Worm (Caenorhabditis elegans): ENCODE results near the gene D2096.7.

The D2096.7 gene

DNA sequence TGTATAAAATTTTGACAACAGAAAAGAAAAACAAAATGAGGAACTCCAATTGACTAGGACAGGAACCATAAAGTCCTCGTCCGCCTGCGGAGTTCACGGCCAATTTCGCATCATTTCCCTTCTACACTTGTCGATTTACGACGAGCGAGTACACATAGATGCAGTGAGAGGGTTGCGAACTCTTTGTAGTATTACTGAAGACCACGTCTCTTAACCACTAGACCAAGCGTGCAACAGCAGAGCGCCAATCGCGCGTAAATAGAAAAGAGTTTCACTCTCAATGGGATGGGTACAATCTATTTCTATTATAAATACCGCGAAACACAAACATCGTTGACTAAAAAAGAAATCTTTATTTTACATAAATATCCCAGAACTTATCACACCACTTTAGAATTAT lies 2.0 kb downstream of the D2096.7 start (continued):
- TF ChIP-seq attf-4 (tag; optimal IDR thresholded peaks at IDR 0.05) (no peak), T26A8.4 (GFP tag; IDR thresholded peaks at IDR 0.05) (no peak; the same call in none of the 2 replicates), pqm-1 (tag; optimal IDR thresholded peaks at IDR 0.05) (peak; percentile 60), nhr-10 (tag; optimal IDR thresholded peaks at IDR 0.05) (no peak), ama-1 (optimal IDR thresholded peaks at IDR 0.05) (peak; percentile 60), egl-27 (tag; optimal IDR thresholded peaks at IDR 0.05) (no peak), dmd-9 (GFP tag; IDR thresholded peaks at IDR 0.05) (peak; percentile 68; the same call in 1 of the 2 replicates), daf-19 (GFP tag; conservative IDR thresholded peaks at IDR 0.05) (peak; percentile 88), duxl-1 (tag; optimal IDR thresholded peaks at IDR 0.05; ENCODE audit: poor library complexity) (peak; percentile 65), ceh-62 (tag; optimal IDR thresholded peaks at IDR 0.05) (no peak)

DNA sequence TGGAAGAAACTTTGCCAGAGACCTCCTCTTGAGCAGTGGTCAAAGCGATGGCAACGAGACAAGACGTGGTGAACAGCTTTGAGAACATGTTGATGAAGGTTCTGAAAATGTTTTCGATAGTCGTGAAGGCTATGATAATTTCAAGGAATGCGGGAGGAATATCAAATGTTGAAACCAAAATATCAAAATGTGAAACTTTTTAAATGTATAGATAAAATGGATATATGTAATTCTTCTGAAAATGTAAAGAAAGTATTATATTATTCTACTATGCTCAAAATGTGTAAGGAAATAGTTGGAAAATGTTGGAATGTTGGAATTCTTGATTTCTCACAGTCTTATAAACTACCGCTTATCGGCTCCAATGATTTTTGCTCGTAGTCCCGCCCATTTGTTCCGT lies 8.3 kb downstream of the D2096.7 start, which contains the start of gene D2096.6:
TSS of gene D2096.6 (minus strand) at position 101 of the 400 bp plus-strand sequence.
- TF ChIP-seq ZK546.5 (tag; optimal IDR thresholded peaks at IDR 0.05) (no peak), nhr-10 (tag; optimal IDR thresholded peaks at IDR 0.05) (no peak)

ce11 chrIV:8367887-8368286 lies 9.5 kb downstream of the D2096.7 start:
- TF ChIP-seq unc-39 (tag; optimal IDR thresholded peaks at IDR 0.05) (no peak), skn-1 (tag; optimal IDR thresholded peaks at IDR 0.05) (no peak), Y48G9A.11 (GFP tag; IDR thresholded peaks at IDR 0.05) (no peak), nhr-42 (GFP tag; IDR thresholded peaks at IDR 0.05) (no peak), lin-38 (GFP tag; IDR thresholded peaks at IDR 0.05) (no peak), tra-1 (GFP tag; IDR thresholded peaks at IDR 0.05) (no peak), F37D6.2 (tag; optimal IDR thresholded peaks at IDR 0.05) (no peak), aha-1 (tag) (peak; percentile 93)

DNA sequence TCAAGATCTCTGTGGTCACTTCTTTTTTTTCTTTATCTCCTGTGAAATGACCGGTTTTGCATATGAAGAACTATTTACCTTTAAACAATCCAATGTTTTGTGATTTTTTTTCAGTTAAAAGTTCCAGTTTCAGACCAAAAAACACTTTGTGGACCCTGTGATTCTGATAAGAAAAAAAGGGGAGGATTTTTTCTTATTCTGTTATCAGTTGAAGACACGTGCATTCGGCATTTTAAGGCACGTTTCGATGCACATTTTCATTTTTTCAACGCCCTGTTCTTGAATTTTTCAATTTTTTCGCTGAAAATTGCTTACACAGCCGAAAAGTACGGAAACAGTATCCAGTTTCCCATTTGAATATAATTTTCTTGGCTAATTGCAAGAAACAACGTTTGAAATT lies 11.1 kb downstream of the D2096.7 start, which contains the start of gene aagr-1:
TSS of gene aagr-1 (plus strand) at position 227 of the 400 bp plus-strand sequence.
- TF ChIP-seq hlh-30 (tag; optimal IDR thresholded peaks at IDR 0.05; ENCODE audit: insufficient read depth), result peak; percentile 41
- peak; percentile 34 for TF ChIP-seq pqm-1 (tag; optimal IDR thresholded peaks at IDR 0.05)
- no peak for TF ChIP-seq D1046.2 (GFP tag; IDR thresholded peaks at IDR 0.05)
- peak; percentile 79 for TF ChIP-seq dmd-6 (GFP tag; IDR thresholded peaks at IDR 0.05)
- TF ChIP-seq madf-5 (GFP tag; IDR thresholded peaks at IDR 0.05), result no peak
- no peak for TF ChIP-seq daf-12 (tag; optimal IDR thresholded peaks at IDR 0.05)
- peak; percentile 13 for TF ChIP-seq mxl-3 (GFP tag; optimal IDR thresholded peaks at IDR 0.05)
- TF ChIP-seq mdl-1 (tag; optimal IDR thresholded peaks at IDR 0.05), result peak in 1 of 2 experiments; percentile 53
- TF ChIP-seq daf-16 (GFP tag; optimal IDR thresholded peaks at IDR 0.05), result no peak
- TF ChIP-seq daf-16 (tag; optimal IDR thresholded peaks at IDR 0.05), result peak; percentile 46
- no peak for TF ChIP-seq ces-1 (GFP tag; optimal IDR thresholded peaks at IDR 0.05)
- TF ChIP-seq ztf-11 (tag; optimal IDR thresholded peaks at IDR 0.05), result no peak
- TF ChIP-seq nhr-76 (tag; optimal IDR thresholded peaks at IDR 0.05), result no peak
- no peak for TF ChIP-seq ceh-20 (GFP tag; IDR thresholded peaks at IDR 0.05)
- TF ChIP-seq hlh-11 (tag; optimal IDR thresholded peaks at IDR 0.05), result peak; percentile 39
- no peak for TF ChIP-seq egl-27 (tag; optimal IDR thresholded peaks at IDR 0.05)
- TF ChIP-seq duxl-1 (tag; optimal IDR thresholded peaks at IDR 0.05; ENCODE audit: poor library complexity), result no peak
- no peak for TF ChIP-seq aly-2 (tag; optimal IDR thresholded peaks at IDR 0.05)
- no peak for TF ChIP-seq nhr-42 (GFP tag; IDR thresholded peaks at IDR 0.05)
- TF ChIP-seq nhr-28 (tag; optimal IDR thresholded peaks at IDR 0.05), result peak; percentile 47
- TF ChIP-seq dve-1 (tag; optimal IDR thresholded peaks at IDR 0.05; ENCODE audit: insufficient read depth), result peak; percentile 42
- no peak for TF ChIP-seq hif-1 (tag; optimal IDR thresholded peaks at IDR 0.05)
